Worm (Caenorhabditis elegans) whole organism, L2 larva: ENCODE measurements around the gene Y113G7A.22.

Source experiments
- R02D3.7 ChIP-seq: fragments of 150-350 bp; optimal IDR thresholded peaks from 2 replicates; lab custom pipeline; 2014; ENCODE audit warnings: missing biosample characterization, missing genetic modification characterization
- elt-1 ChIP-seq: fragments of 150-350 bp; optimal IDR thresholded peaks from 2 replicates; lab custom pipeline; 2014; ENCODE audit warnings: missing biosample characterization, missing genetic modification characterization
- mbf-1 ChIP-seq: sonication (generic microtip); optimal IDR thresholded peaks from 2 replicates; lab custom pipeline; 2017; ENCODE audit warnings: missing biosample characterization, missing genetic modification characterization
- nhr-11 ChIP-seq: fragments of 150-350 bp; optimal IDR thresholded peaks from 2 replicates; lab custom pipeline; 2014; ENCODE audit warnings: missing biosample characterization, missing genetic modification characterization
- nhr-12 ChIP-seq: fragments of 150-350 bp; optimal IDR thresholded peaks from 2 replicates; lab custom pipeline; 2014; ENCODE audit warnings: missing biosample characterization, missing genetic modification characterization
- unc-39 ChIP-seq: fragments of 150-350 bp; optimal IDR thresholded peaks from 2 replicates; lab custom pipeline; 2014; ENCODE audit warnings: missing biosample characterization, missing genetic modification characterization

- no peak for TF ChIP-seq nhr-11
- TF ChIP-seq R02D3.7 (tag; lab: Kevin White, UChicago), result no peak
- no peak for TF ChIP-seq unc-39 (tag; lab: Kevin White, UChicago)
- no peak for TF ChIP-seq nhr-12
- no peak for TF ChIP-seq mbf-1 (tag; lab: Kevin White, UChicago)
- no peak for TF ChIP-seq elt-1 (tag; lab: Kevin White, UChicago)
Measured at ce11 chrV:20151855-20152254, 16.7 kb upstream of the Y113G7A.22 start.
